Worm (Caenorhabditis elegans) whole organism, early embryonic: ENCODE results near the gene bus-8B.

Experiments used
- B0310.2 ChIP-seq: sonication (generic microtip); optimal IDR thresholded peaks from 2 replicates; lab custom pipeline; 2016; ENCODE audit warnings: mild to moderate bottlenecking, missing genetic modification characterization, missing compliant biosample characterization
- F13C5.2 ChIP-seq: sonication (generic microtip); optimal IDR thresholded peaks from 2 replicates; lab custom pipeline; 2017; ENCODE audit warnings: mild to moderate bottlenecking, missing genetic modification characterization, inconsistent platforms, missing compliant biosample characterization
- aly-1 ChIP-seq: sonication (generic microtip); optimal IDR thresholded peaks from 2 replicates; lab custom pipeline; 2016; ENCODE audit warnings: missing genetic modification characterization, missing compliant biosample characterization
- ama-1 ChIP-seq: fragments of 150-350 bp; optimal IDR thresholded peaks from 2 replicates; lab custom pipeline; 2014
- ceh-13 ChIP-seq: fragments of 200-800 bp; sonication (Bioruptor generic); optimal IDR thresholded peaks from 2 replicates; lab custom pipeline; 2018; ENCODE audit warnings: mild to moderate bottlenecking, missing genetic modification characterization, missing compliant biosample characterization
- ceh-36 ChIP-seq: sonication (generic microtip); optimal IDR thresholded peaks from 2 replicates; lab custom pipeline; 2016; ENCODE audit warnings: missing genetic modification characterization, inconsistent platforms, missing compliant biosample characterization
- ets-7 ChIP-seq: sonication (generic microtip); optimal IDR thresholded peaks from 2 replicates; lab custom pipeline; 2016; ENCODE audit warnings: missing genotype, missing genetic modification characterization, missing compliant biosample characterization
- flt-1 ChIP-seq: fragments of 200-800 bp; sonication (Bioruptor generic); IDR thresholded peaks from 2 replicates; pipeline ENCODE4 v1.3.6; 2022; ENCODE audit warnings: missing genetic modification characterization, missing compliant biosample characterization
- hmbx-1 ChIP-seq: sonication (generic microtip); optimal IDR thresholded peaks from 2 replicates; lab custom pipeline; 2016; ENCODE audit warnings: mild to moderate bottlenecking, missing genetic modification characterization, missing compliant biosample characterization
- hmg-4 ChIP-seq: fragments of 200-800 bp; sonication (Bioruptor generic); optimal IDR thresholded peaks from 2 replicates; lab custom pipeline; 2018; ENCODE audit warnings: mild to moderate bottlenecking, missing genetic modification characterization, missing compliant biosample characterization
- hnd-1 ChIP-seq: sonication (generic microtip); optimal IDR thresholded peaks from 2 replicates; lab custom pipeline; 2016; ENCODE audit warnings: missing genetic modification characterization, missing compliant biosample characterization
- pes-1 ChIP-seq: fragments of 200-800 bp; sonication (Bioruptor generic); IDR thresholded peaks from 2 replicates; pipeline ENCODE4 v1.3.6; 2022; ENCODE audit warnings: missing genetic modification reagents, missing genetic modification characterization, missing compliant biosample characterization
- scrt-1 ChIP-seq: fragments of 200-800 bp; sonication (Bioruptor generic); IDR thresholded peaks from 2 replicates; pipeline ENCODE4 v1.3.6; 2022; ENCODE audit warnings: missing genetic modification characterization, missing compliant biosample characterization
- sea-1 ChIP-seq: fragments of 200-800 bp; sonication (Bioruptor generic); conservative IDR thresholded peaks from 2 replicates; pipeline ENCODE4 v1.3.6; 2022; ENCODE audit warnings: missing genetic modification characterization, missing compliant biosample characterization
- tbx-11 ChIP-seq: fragments of 200-800 bp; sonication (Bioruptor generic); IDR thresholded peaks from 2 replicates; pipeline ENCODE4 v1.3.6; 2022; ENCODE audit warnings: missing genetic modification characterization, missing compliant biosample characterization
- tbx-37 ChIP-seq: fragments of 200-800 bp; sonication (Bioruptor generic); conservative IDR thresholded peaks from 2 replicates; pipeline ENCODE4 v1.3.6; 2022; ENCODE audit warnings: missing genetic modification reagents, missing genetic modification characterization, missing compliant biosample characterization
- tra-4 ChIP-seq: sonication (generic microtip); optimal IDR thresholded peaks from 2 replicates; lab custom pipeline; 2017; ENCODE audit warnings: missing genetic modification characterization, missing compliant biosample characterization

bus-8B gene

ce11 chrX:5522769-5523601 lies 29.9 kb downstream of the bus-8B start, which contains the start of gene mboa-3:
mboa-3 (minus strand) TSS chrX:5522819.
- no peak for TF ChIP-seq hmbx-1 (tag; lab: Kevin White, UChicago)
- TF ChIP-seq ets-7 (tag; lab: Kevin White, UChicago), result no peak
- TF ChIP-seq tbx-37, result no peak
- TF ChIP-seq hnd-1 (tag; lab: Kevin White, UChicago), result no peak
- TF ChIP-seq ceh-13 (GFP tag; lab: Kevin White, UChicago), result no peak
- no peak for TF ChIP-seq tbx-11 (GFP tag; lab: Robert Waterston, UW)
- no peak for TF ChIP-seq scrt-1 (GFP tag; lab: Robert Waterston, UW)
- no peak for TF ChIP-seq hmg-4 (GFP tag; lab: Kevin White, UChicago)
- TF ChIP-seq aly-1 (tag; lab: Kevin White, UChicago), result no peak
- TF ChIP-seq F13C5.2 (tag; lab: Kevin White, UChicago), result no peak

- TF ChIP-seq hmg-4 (GFP tag; lab: Kevin White, UChicago) (no peak), hnd-1 (tag; lab: Kevin White, UChicago) (no peak), scrt-1 (GFP tag; lab: Robert Waterston, UW) (no peak), hmbx-1 (tag; lab: Kevin White, UChicago) (no peak), pes-1 (GFP tag; lab: Robert Waterston, UW) (no peak), F13C5.2 (tag; lab: Kevin White, UChicago) (no peak), ceh-36 (tag; lab: Kevin White, UChicago) (no peak), tbx-11 (GFP tag; lab: Robert Waterston, UW) (no peak), ceh-13 (GFP tag; lab: Kevin White, UChicago) (no peak), ama-1 (lab: Kevin White, UChicago) (no peak), aly-1 (tag; lab: Kevin White, UChicago) (no peak)
These were observed 31.1 kb downstream of the bus-8B start for ce11 chrX:5524260-5524659.

DNA sequence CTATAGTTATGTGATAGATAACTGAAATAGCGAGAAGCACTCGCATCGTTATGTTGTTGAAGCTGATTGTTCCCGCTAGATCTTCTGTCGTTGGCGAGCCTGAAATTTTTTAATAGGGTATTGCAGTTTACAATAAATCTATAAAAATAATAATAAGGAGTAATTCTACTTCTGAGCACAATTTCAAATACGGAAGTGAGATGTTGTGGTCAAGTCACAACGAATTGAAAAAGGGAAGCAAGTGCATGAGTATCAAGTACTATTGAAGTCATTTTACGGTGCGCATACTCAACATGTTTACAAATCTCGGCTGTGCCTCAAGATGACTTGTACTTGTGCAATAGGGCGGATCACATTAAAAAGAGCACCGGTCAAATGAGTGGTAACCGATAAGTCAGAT lies 45.3 kb downstream of the bus-8B start, which contains the start of gene lgx-1:
Gene lgx-1, minus strand, starts transcription at position 101 of the 400 bp plus-strand sequence.
- TF ChIP-seq B0310.2 (tag; lab: Kevin White, UChicago) (no peak), flt-1 (GFP tag; lab: Robert Waterston, UW) (no peak), scrt-1 (GFP tag; lab: Robert Waterston, UW) (no peak), F13C5.2 (tag; lab: Kevin White, UChicago) (no peak), tbx-37 (no peak), sea-1 (GFP tag; lab: Robert Waterston, UW) (no peak), tbx-11 (GFP tag; lab: Robert Waterston, UW) (no peak), tra-4 (no peak), hmg-4 (GFP tag; lab: Kevin White, UChicago) (no peak), ets-7 (tag; lab: Kevin White, UChicago) (no peak), hmbx-1 (tag; lab: Kevin White, UChicago) (no peak), ama-1 (lab: Kevin White, UChicago) (no peak), ceh-13 (GFP tag; lab: Kevin White, UChicago) (no peak), ceh-36 (tag; lab: Kevin White, UChicago) (no peak), aly-1 (tag; lab: Kevin White, UChicago) (no peak), pes-1 (GFP tag; lab: Robert Waterston, UW) (no peak), hnd-1 (tag; lab: Kevin White, UChicago) (no peak)

DNA sequence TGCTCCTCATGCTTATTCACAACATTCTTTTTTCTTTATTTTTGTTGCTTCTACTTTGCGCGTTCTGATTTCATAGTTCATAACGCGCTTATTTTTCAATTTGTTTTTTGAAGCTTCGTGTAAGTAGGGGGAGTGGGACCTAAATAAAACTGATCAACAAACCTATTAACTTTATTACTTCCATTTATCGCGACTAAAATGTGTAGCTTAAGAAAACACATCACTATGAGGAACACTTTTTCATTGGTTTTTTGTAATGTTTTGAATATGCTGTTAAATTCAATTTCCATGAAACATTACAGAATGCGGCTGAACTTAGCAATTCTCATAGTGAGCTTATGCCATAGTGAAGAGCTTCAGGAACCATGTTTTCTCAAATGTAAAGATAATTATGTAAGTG lies 50.5 kb downstream of the bus-8B start, which contains the start of gene C54G7.1:
Gene C54G7.1, plus strand, starts transcription at position 301 of the 400 bp plus-strand sequence.
- TF ChIP-seq flt-1 (GFP tag; lab: Robert Waterston, UW) (no peak), sea-1 (GFP tag; lab: Robert Waterston, UW) (no peak), ets-7 (tag; lab: Kevin White, UChicago) (no peak), hmg-4 (GFP tag; lab: Kevin White, UChicago) (no peak), ceh-13 (GFP tag; lab: Kevin White, UChicago) (no peak), pes-1 (GFP tag; lab: Robert Waterston, UW) (no peak), B0310.2 (tag; lab: Kevin White, UChicago) (no peak), tra-4 (no peak), tbx-11 (GFP tag; lab: Robert Waterston, UW) (no peak), scrt-1 (GFP tag; lab: Robert Waterston, UW) (no peak), hmbx-1 (tag; lab: Kevin White, UChicago) (no peak), ceh-36 (tag; lab: Kevin White, UChicago) (no peak)
